Fruit fly (Drosophila melanogaster): ENCODE measurements around the gene CG14818.

DNA sequence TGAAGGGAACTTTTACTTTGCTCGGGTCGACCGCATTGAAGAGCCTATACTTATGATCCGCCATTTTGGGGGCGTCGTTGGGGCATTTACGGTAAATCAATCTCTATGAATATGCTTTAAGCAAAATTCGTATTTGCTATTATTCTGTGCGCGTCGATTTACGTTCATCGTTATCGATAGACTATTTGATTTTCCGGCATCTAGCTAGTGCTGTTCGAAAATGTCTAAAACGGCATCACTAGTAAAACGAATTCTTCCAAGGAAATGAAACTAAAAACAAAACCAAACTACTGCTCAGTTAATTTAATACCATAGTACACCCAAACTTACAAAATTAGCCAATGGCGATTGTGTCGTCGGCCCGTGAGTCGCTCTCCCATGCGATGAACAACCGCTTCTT lies 13.9 kb downstream of the CG14818 start, which contains the start of the genes Gcna and MED18:
- no peak for TF ChIP-seq EcR (GFP tag; optimal IDR thresholded peaks at IDR 0.05)
- TF ChIP-seq CG14655 (GFP tag; optimal IDR thresholded peaks at IDR 0.05): no peak
- no peak for TF ChIP-seq Pif1B (GFP tag; optimal IDR thresholded peaks at IDR 0.05)
